Fruit fly (Drosophila melanogaster) whole organism, embryonic: ENCODE measurements around the gene MED15.

ENCODE experiments used
- Adf1 ChIP-seq: fragments of 200-800 bp; sonication (Bioruptor generic); IDR thresholded peaks from 2 replicates; pipeline ENCODE4 v1.3.6; 2022; ENCODE audit warnings: missing biosample characterization, missing genetic modification characterization
- Antp ChIP-seq: fragments of 200-800 bp; sonication (Bioruptor generic); optimal IDR thresholded peaks from 3 replicates; lab custom pipeline; 2016; ENCODE audit warnings: missing biosample characterization, missing genetic modification characterization
- CG10979 ChIP-seq: fragments of 200-800 bp; sonication (Bioruptor generic); optimal IDR thresholded peaks from 2 replicates; lab custom pipeline; 2018; ENCODE audit warnings: missing biosample characterization, mild to moderate bottlenecking, missing genetic modification characterization, moderate library complexity
- CG11247 ChIP-seq: fragments of 200-800 bp; sonication (Bioruptor generic); IDR thresholded peaks from 2 replicates; pipeline ENCODE4 v1.3.6; 2022; ENCODE audit warnings: missing biosample characterization, missing genetic modification characterization
- CG11560 ChIP-seq: fragments of 200-800 bp; sonication (Bioruptor generic); IDR thresholded peaks from 3 replicates; pipeline ENCODE4 v1.3.6; 2022; ENCODE audit warnings: missing biosample characterization, missing genetic modification characterization
- CG1233 ChIP-seq: fragments of 200-800 bp; sonication (Bioruptor generic); optimal IDR thresholded peaks from 4 replicates; lab custom pipeline; 2018; ENCODE audit warnings: missing biosample characterization, mild to moderate bottlenecking, missing genetic modification characterization
- CG12744 ChIP-seq: fragments of 200-800 bp; sonication (Bioruptor generic); optimal IDR thresholded peaks from 2 replicates; lab custom pipeline; 2016; ENCODE audit warnings: missing biosample characterization, missing genetic modification characterization
- CG14050 ChIP-seq: fragments of 200-800 bp; sonication (Bioruptor generic); IDR thresholded peaks from 3 replicates; pipeline ENCODE4 v1.3.6; 2022; ENCODE audit warnings: missing biosample characterization, missing genetic modification characterization
- CG15696 ChIP-seq: fragments of 200-800 bp; sonication (Bioruptor generic); optimal IDR thresholded peaks from 2 replicates; lab custom pipeline; 2019; ENCODE audit warnings: missing biosample characterization, mild to moderate bottlenecking, missing genetic modification characterization, moderate library complexity
- CG17385 ChIP-seq: fragments of 200-800 bp; sonication (Bioruptor generic); optimal IDR thresholded peaks from 3 replicates; lab custom pipeline; 2018; ENCODE audit warnings: missing biosample characterization, mild to moderate bottlenecking, missing genetic modification characterization
- CG18599 ChIP-seq: fragments of 200-800 bp; sonication (Bioruptor generic); optimal IDR thresholded peaks from 3 replicates; lab custom pipeline; 2017; ENCODE audit warnings: missing biosample characterization, missing genetic modification characterization, mild to moderate bottlenecking, moderate library complexity, missing genetic modification reagents
- CG30431 ChIP-seq: fragments of 200-800 bp; sonication (Bioruptor generic); optimal IDR thresholded peaks from 2 replicates; lab custom pipeline; 2017; ENCODE audit warnings: missing biosample characterization, missing genetic modification characterization
- CG3281 ChIP-seq: fragments of 200-800 bp; sonication (Bioruptor generic); optimal IDR thresholded peaks from 3 replicates; lab custom pipeline; 2017; ENCODE audit warnings: missing biosample characterization, mild to moderate bottlenecking, missing genetic modification characterization
- CG42726 ChIP-seq: fragments of 200-800 bp; sonication (Bioruptor generic); IDR thresholded peaks from 2 replicates; pipeline ENCODE4 v1.3.6; 2022; ENCODE audit warnings: missing biosample characterization, missing genetic modification characterization; ENCODE audit not compliant: partially characterized antibody
- CG7271 ChIP-seq: fragments of 200-800 bp; sonication (Bioruptor generic); optimal IDR thresholded peaks from 2 replicates; lab custom pipeline; 2018; ENCODE audit warnings: missing biosample characterization, mild to moderate bottlenecking, missing genetic modification characterization, moderate library complexity
- CG7839 ChIP-seq: fragments of 200-800 bp; sonication (Bioruptor generic); optimal IDR thresholded peaks from 3 replicates; lab custom pipeline; 2018; ENCODE audit warnings: missing biosample characterization, mild to moderate bottlenecking, missing genetic modification characterization, moderate library complexity
- CG8281 ChIP-seq: fragments of 200-800 bp; sonication (Bioruptor generic); optimal IDR thresholded peaks from 2 replicates; lab custom pipeline; 2018; ENCODE audit warnings: missing biosample characterization, mild to moderate bottlenecking, missing genetic modification characterization, moderate library complexity
- Dbx ChIP-seq: fragments of 200-800 bp; sonication (Bioruptor generic); IDR thresholded peaks from 3 replicates; pipeline ENCODE4 v1.3.6; 2022; ENCODE audit warnings: missing biosample characterization, missing genetic modification characterization
- Dfd ChIP-seq, 2 experiments: fragments of >200 bp; optimal IDR thresholded peaks; 2 replicates each; lab custom pipeline; 2017; ENCODE audit warnings: missing biosample characterization in 2 of 2, missing genetic modification characterization in 2 of 2
- E2f2 ChIP-seq: fragments of 200-800 bp; sonication (Bioruptor generic); IDR thresholded peaks from 2 replicates; pipeline ENCODE4 v1.3.6; 2022; ENCODE audit warnings: missing biosample characterization, missing genetic modification characterization
- Fer2 ChIP-seq: fragments of 200-800 bp; sonication (Bioruptor generic); optimal IDR thresholded peaks from 2 replicates; lab custom pipeline; 2018; ENCODE audit warnings: missing biosample characterization, mild to moderate bottlenecking, missing genetic modification characterization, moderate library complexity
- Fer3 ChIP-seq: fragments of 200-800 bp; sonication (Bioruptor generic); optimal IDR thresholded peaks from 2 replicates; lab custom pipeline; 2018; ENCODE audit warnings: missing biosample characterization, mild to moderate bottlenecking, missing genetic modification characterization, moderate library complexity
- Hsf ChIP-seq: fragments of 200-800 bp; sonication (Bioruptor generic); optimal IDR thresholded peaks from 3 replicates; lab custom pipeline; 2016; ENCODE audit warnings: missing biosample characterization, missing genetic modification characterization
- Kr ChIP-seq: fragments of 200-800 bp; sonication (Bioruptor generic); optimal IDR thresholded peaks from 2 replicates; lab custom pipeline; 2017; ENCODE audit warnings: missing biosample characterization, mild to moderate bottlenecking, missing genetic modification characterization
- MESR4 ChIP-seq: fragments of 200-800 bp; sonication (Bioruptor generic); optimal IDR thresholded peaks from 2 replicates; lab custom pipeline; 2018; ENCODE audit warnings: missing biosample characterization, mild to moderate bottlenecking, missing genetic modification characterization, moderate library complexity
- Mes4 ChIP-seq: fragments of 200-800 bp; sonication (Bioruptor generic); optimal IDR thresholded peaks from 2 replicates; lab custom pipeline; 2016; ENCODE audit warnings: missing biosample characterization, missing genetic modification characterization
- Scr ChIP-seq: fragments of 200-800 bp; sonication (Bioruptor generic); IDR thresholded peaks from 2 replicates; pipeline ENCODE4 v1.3.6; 2022; ENCODE audit warnings: missing biosample characterization, missing genetic modification characterization; ENCODE audit not compliant: partially characterized antibody
- Side ChIP-seq: fragments of 200-800 bp; sonication (Bioruptor generic); optimal IDR thresholded peaks from 2 replicates; lab custom pipeline; 2016; ENCODE audit warnings: missing biosample characterization, missing genetic modification characterization
- ac ChIP-seq: fragments of 200-800 bp; sonication (Bioruptor generic); optimal IDR thresholded peaks from 3 replicates; lab custom pipeline; 2017; ENCODE audit warnings: missing biosample characterization, mild to moderate bottlenecking, missing genetic modification characterization
- bbx ChIP-seq: fragments of 200-800 bp; sonication (Bioruptor generic); IDR thresholded peaks from 2 replicates; pipeline ENCODE4 v1.3.6; 2022; ENCODE audit warnings: missing biosample characterization, missing genetic modification characterization; ENCODE audit not compliant: partially characterized antibody
- chif ChIP-seq, 2 experiments: fragments of 200-800 bp; sonication (Bioruptor generic); optimal IDR thresholded peaks; 3 replicates each; lab custom pipeline; 2016; ENCODE audit warnings: missing biosample characterization in 2 of 2, missing genetic modification characterization in 2 of 2
- fru ChIP-seq: fragments of >200 bp; optimal IDR thresholded peaks from 2 replicates; lab custom pipeline; 2017
- gt ChIP-seq: fragments of 200-800 bp; sonication (Bioruptor generic); IDR thresholded peaks from 2 replicates; pipeline ENCODE4 v1.3.6; 2022; ENCODE audit warnings: missing biosample characterization, missing genetic modification characterization
- ham ChIP-seq: fragments of 200-800 bp; sonication (Bioruptor generic); IDR thresholded peaks from 2 replicates; pipeline ENCODE4 v1.3.6; 2022; ENCODE audit warnings: missing biosample characterization, missing genetic modification characterization
- lmd ChIP-seq: fragments of 200-800 bp; sonication (Bioruptor generic); IDR thresholded peaks from 2 replicates; pipeline ENCODE4 v1.3.6; 2022; ENCODE audit warnings: missing biosample characterization, missing genetic modification characterization
- nau ChIP-seq: fragments of 200-800 bp; sonication (Bioruptor generic); optimal IDR thresholded peaks from 3 replicates; lab custom pipeline; 2017; ENCODE audit warnings: missing biosample characterization, mild to moderate bottlenecking, missing genetic modification characterization, missing genetic modification reagents
- otp ChIP-seq: fragments of 200-800 bp; sonication (Bioruptor generic); IDR thresholded peaks from 3 replicates; pipeline ENCODE4, ENCODE4 v1.3.6; 2022; ENCODE audit warnings: missing biosample characterization, missing genetic modification characterization
- pita ChIP-seq: fragments of 200-800 bp; sonication (Bioruptor generic); optimal IDR thresholded peaks from 2 replicates; lab custom pipeline; 2017; ENCODE audit warnings: missing biosample characterization, mild to moderate bottlenecking, missing genetic modification characterization
- pnt ChIP-seq: fragments of 200-800 bp; sonication (Bioruptor generic); optimal IDR thresholded peaks from 3 replicates; lab custom pipeline; 2016; ENCODE audit warnings: missing biosample characterization, missing genetic modification characterization
- prd ChIP-seq, 3 experiments: fragments of >200 bp in 2 of 3; fragments of 200-800 bp in 1 of 3; sonication (Bioruptor generic) in 1 of 3; optimal IDR thresholded peaks in 2 of 3; IDR thresholded peaks in 1 of 3; 2 replicates in 2 of 3; 3 replicates in 1 of 3; pipeline versions ENCODE4 v1.3.6 to Lab custom; 2017 to 2022; ENCODE audit warnings: missing biosample characterization in 1 of 3, missing genetic modification characterization in 1 of 3
- pum ChIP-seq: fragments of 200-800 bp; sonication (Bioruptor generic); optimal IDR thresholded peaks from 2 replicates; lab custom pipeline; 2016; ENCODE audit warnings: missing biosample characterization, missing genetic modification characterization
- pzg ChIP-seq: fragments of 200-800 bp; sonication (Bioruptor generic); optimal IDR thresholded peaks from 3 replicates; lab custom pipeline; 2018; ENCODE audit warnings: missing biosample characterization, mild to moderate bottlenecking, missing genetic modification characterization, moderate library complexity
- ranshi ChIP-seq: fragments of 200-800 bp; sonication (Bioruptor generic); IDR thresholded peaks from 2 replicates; pipeline ENCODE4 v1.3.6; 2022; ENCODE audit warnings: missing biosample characterization, missing genetic modification characterization
- sens ChIP-seq: fragments of 200-800 bp; sonication (Bioruptor generic); peaks from one replicate; lab custom pipeline; 2016; ENCODE audit warnings: missing biosample characterization, missing genetic modification characterization
- ssp ChIP-seq: fragments of 200-800 bp; sonication (Bioruptor generic); IDR thresholded peaks from 2 replicates; pipeline ENCODE4 v1.3.6; 2022; ENCODE audit warnings: missing biosample characterization, missing genetic modification characterization
- tap ChIP-seq: fragments of 200-800 bp; optimal IDR thresholded peaks from 3 replicates; lab custom pipeline; 2019; ENCODE audit warnings: missing biosample characterization, mild to moderate bottlenecking, missing genetic modification characterization, moderate library complexity
- trh ChIP-seq: fragments of 200-800 bp; sonication (Bioruptor generic); optimal IDR thresholded peaks from 2 replicates; lab custom pipeline; 2016; ENCODE audit warnings: missing biosample characterization, missing genetic modification characterization
- vfl ChIP-seq: fragments of 200-800 bp; sonication (Bioruptor generic); optimal IDR thresholded peaks from 2 replicates; lab custom pipeline; 2016; ENCODE audit warnings: missing biosample characterization, missing genetic modification characterization
- zfh1 ChIP-seq: fragments of 200-800 bp; sonication (Bioruptor generic); IDR thresholded peaks from 3 replicates; pipeline ENCODE4 v1.3.6; 2022; ENCODE audit warnings: missing biosample characterization, missing genetic modification characterization

MED15 gene

dm6 chr2L:427338-428234 is 45.2 kb upstream of the MED15 start (continued):
- TF ChIP-seq CG3281 (no peak), CG1233 (GFP tag; lab: Kevin White, UChicago) (no peak), pzg (no peak), ranshi (0 out of 2 replicates have a peak, but pooled peaks have one; percentile 6), Mes4 (GFP tag; lab: Kevin White, UChicago) (no peak), Fer3 (tag; lab: Kevin White, UChicago) (no peak), prd (optimal IDR thresholded peaks at IDR 0.05; lab: Kevin White, UChicago) (no peak), prd (GFP tag; IDR thresholded peaks at IDR 0.05; lab: Robert Waterston, UW) (peak; percentile 62), chif (GFP tag; optimal IDR thresholded peaks at IDR 0.05; lab: Kevin White, UChicago) (peak; percentile 23 to 28), CG17385 (GFP tag; lab: Kevin White, UChicago) (peak; percentile 5), sens (GFP tag; lab: Kevin White, UChicago) (peak; percentile 76), Dbx (GFP tag; lab: Robert Waterston, UW) (no peak), Hsf (GFP tag; lab: Kevin White, UChicago) (peak; percentile 13), bbx (GFP tag; lab: Robert Waterston, UW) (no peak), pum (GFP tag; lab: Kevin White, UChicago) (no peak), Dfd (GFP tag; optimal IDR thresholded peaks at IDR 0.05; lab: Kevin White, UChicago) (no peak), CG11247 (no peak; the same call in 1 of the 2 replicates), Scr (GFP tag; lab: Robert Waterston, UW) (no peak), Antp (GFP tag; lab: Kevin White, UChicago) (no peak), Kr (GFP tag; lab: Kevin White, UChicago) (no peak), vfl (GFP tag; lab: Kevin White, UChicago) (peak; percentile 4), fru (lab: Kevin White, UChicago) (no peak), pita (no peak), CG42726 (GFP tag; lab: Robert Waterston, UW) (no peak), CG30431 (GFP tag; lab: Kevin White, UChicago) (peak; percentile 18), tap (no peak), Adf1 (GFP tag; lab: Robert Waterston, UW) (peak; percentile 28; the same call in 1 of the 2 replicates), CG10979 (tag; lab: Kevin White, UChicago) (peak; percentile 47), CG14050 (GFP tag; lab: Robert Waterston, UW) (no peak), E2f2 (GFP tag; lab: Robert Waterston, UW) (no peak), Side (peak; percentile 1), CG15696 (tag; lab: Kevin White, UChicago) (no peak), ham (GFP tag; lab: Robert Waterston, UW) (no peak), CG7271 (tag; lab: Kevin White, UChicago) (no peak), ssp (GFP tag; lab: Robert Waterston, UW) (no peak), trh (no peak), zfh1 (GFP tag; lab: Robert Waterston, UW) (peak; percentile 54; the same call in 1 of the 3 replicates), pnt (GFP tag; lab: Kevin White, UChicago) (no peak), gt (no peak), Fer2 (no peak), CG8281 (no peak), MESR4 (no peak), nau (GFP tag; lab: Kevin White, UChicago) (no peak), otp (GFP tag; lab: Robert Waterston, UW) (no peak), CG7839 (tag; lab: Kevin White, UChicago) (no peak), lmd (no peak), CG18599 (peak; percentile 23), ac (GFP tag; lab: Kevin White, UChicago) (no peak), CG12744 (GFP tag; lab: Kevin White, UChicago) (no peak), CG11560 (tag; lab: Robert Waterston, UW) (no peak)
